Fruit fly (Drosophila melanogaster) ovary, adult (tissue): ENCODE measurements around the gene CG14205.
A peak's percentile ranks its signal among the peaks of the same experiment; 100 is the strongest.

ENCODE experiments used
- CG17801 ChIP-seq: fragments of 200-800 bp; optimal IDR thresholded peaks from 2 replicates; lab custom pipeline; 2019; ENCODE audit warnings: missing biosample characterization, mild to moderate bottlenecking, missing genetic modification characterization, moderate library complexity; ENCODE audit not compliant: partially characterized antibody

Gene CG14205

DNA sequence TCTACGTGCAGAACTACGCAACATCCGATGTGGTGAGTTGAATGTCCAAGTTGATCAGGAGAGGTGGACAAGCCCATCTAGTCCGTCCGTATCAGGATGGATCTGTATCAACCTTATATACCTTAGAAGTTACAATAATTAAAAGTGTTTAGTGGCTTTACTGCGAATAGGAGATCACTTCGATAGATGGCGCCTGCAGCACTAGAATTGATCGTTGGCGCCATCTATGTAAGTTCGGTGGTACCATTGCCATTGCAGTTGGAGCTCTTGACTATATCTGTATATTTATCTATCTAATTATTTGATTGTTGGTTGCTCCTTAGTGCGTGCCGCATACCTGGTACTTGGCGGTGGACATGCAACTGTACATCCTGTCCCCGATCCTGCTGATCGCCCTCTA is 7.3 kb upstream of the CG14205 start:
- no peak for TF ChIP-seq CG17801 (GFP tag; lab: Kevin White, UChicago)

DNA sequence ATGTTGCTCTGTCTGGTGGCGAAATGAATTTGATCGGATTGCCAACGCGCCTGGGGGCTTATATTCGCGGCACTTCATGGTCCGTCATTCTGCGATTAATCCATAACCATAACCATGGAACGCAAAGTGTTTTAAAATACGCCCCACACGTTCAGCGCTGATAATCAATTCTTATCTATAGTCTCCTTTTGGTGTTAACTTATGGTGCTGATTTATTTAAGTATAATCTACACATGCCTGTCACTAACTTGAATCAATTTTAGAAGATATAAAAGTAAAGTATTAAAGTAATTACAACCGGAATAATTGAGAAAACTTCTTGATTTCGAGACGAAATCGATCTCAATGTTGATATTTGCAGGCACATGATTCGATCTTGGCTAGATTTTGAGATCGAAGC is 2.3 kb upstream of the CG14205 start, which contains the start of gene CG14219:
CG14219 (minus strand) TSS at position 101 of the 400 bp plus-strand sequence.
- TF ChIP-seq CG17801 (GFP tag; lab: Kevin White, UChicago): no peak

DNA sequence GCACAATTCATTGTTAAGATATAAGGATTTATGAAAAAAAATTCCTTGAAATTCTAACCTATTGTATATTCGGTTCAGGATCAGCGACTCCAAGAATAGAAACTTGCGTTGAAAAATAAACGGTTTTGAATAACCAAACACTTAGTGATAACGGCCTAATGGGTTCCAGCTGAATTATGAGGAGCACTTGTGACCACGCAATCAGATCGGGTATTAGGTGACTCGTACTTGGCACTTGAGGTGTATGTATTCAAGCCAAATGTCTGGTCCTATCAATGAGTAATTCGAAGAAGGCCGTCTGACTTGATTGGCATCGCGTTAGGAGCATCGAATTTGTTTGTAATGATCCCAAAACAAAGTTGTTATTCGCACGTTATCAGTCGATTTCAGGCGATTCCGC is 1.8 kb upstream of the CG14205 start:
- TF ChIP-seq CG17801 (GFP tag; lab: Kevin White, UChicago): no peak

DNA sequence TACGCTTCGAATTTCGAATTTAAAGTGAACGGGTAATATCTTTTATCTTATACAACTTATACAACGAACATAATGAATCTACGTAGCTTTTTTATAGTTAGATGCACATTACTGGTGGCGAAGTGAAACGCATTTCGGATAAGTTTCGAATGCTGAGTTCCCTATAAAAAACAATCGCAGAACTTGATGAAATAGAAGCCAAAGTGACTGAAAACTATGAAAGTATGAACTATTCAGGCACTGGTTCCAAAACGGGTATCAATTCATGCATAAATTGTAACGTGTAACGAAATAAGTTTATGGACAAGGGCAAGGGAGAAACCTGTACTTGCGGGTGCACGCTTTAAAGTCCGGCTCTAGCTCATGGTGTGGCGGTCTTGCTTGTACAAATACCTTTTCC is 3.5 kb downstream of the CG14205 start:
- no peak for TF ChIP-seq CG17801 (GFP tag; lab: Kevin White, UChicago)

DNA sequence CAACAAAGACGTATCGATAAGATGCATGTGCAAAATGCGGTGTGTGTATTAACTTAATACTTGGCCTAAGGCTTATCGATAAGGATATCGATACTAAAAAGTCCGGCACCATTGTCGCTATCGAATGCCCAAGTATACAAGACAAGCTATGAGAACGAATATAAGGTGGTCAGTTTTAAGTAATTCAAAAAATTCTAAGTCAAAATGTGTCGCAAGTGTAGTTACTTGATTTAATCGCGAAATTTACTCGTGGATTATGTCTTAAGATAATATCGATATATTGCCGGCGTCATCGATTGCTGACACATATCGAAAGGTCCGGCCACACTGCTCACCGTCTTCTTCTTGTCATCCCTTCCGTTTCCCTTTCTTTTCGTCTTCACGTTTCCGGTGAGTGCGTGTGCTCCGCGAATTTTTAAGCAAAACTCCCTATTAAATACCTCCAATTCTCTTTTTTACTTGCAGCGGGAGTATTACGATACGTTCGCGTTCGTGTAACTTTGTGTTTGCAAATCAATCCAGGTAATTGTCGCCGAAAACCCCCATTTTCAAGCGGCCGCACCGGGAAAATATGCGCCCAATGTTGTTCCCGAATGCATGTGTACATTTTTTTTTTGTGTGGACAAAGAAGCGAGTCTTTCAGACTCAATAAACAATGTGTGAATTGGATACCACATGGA is 5.4 kb downstream of the CG14205 start, which contains the start of gene RpS10b:
RpS10b (plus strand) TSS at position 348 of the 680 bp plus-strand sequence.
- peak; percentile 91 for TF ChIP-seq CG17801 (GFP tag; lab: Kevin White, UChicago)

DNA sequence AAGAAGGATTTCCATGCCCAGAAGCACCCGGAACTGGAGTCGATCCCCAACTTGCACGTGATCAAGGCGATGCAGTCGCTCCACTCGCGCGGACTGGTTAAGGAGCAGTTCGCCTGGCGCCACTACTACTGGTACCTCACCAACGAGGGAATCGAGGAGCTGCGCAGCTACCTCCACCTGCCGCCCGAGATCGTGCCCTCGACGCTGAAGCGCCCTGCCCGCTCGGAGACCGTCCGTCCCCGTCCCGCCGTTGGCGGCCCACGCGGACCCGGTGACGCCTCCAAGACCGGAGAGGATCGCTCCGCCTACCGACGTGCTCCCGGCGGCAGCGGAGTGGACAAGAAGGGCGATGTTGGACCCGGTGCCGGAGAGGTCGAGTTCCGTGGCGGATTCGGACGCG is 6.1 kb downstream of the CG14205 start:
- no peak for TF ChIP-seq CG17801 (GFP tag; lab: Kevin White, UChicago)

DNA sequence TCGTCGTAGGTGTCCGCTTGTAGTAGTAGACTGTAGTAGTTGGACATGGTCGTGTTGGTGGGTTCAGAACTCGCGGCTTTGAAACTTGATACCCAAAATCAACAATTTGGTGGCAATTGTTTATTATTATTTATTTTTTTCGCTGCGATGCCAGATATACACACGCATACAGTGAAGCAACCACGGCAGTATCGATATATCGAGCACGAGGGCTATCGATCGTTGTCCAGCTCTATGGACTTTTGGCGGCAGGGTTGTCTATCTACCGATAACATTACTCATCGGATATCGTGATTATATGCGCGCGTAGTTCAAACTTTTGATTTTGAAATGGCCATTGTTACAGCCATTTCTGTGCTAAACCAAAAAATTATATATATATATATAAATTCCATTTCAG is 9.2 kb downstream of the CG14205 start, which contains the start of gene CG14220:
CG14220 (minus strand) TSS at position 208 of the 400 bp plus-strand sequence.
- peak; percentile 69 for TF ChIP-seq CG17801 (GFP tag; lab: Kevin White, UChicago)

DNA sequence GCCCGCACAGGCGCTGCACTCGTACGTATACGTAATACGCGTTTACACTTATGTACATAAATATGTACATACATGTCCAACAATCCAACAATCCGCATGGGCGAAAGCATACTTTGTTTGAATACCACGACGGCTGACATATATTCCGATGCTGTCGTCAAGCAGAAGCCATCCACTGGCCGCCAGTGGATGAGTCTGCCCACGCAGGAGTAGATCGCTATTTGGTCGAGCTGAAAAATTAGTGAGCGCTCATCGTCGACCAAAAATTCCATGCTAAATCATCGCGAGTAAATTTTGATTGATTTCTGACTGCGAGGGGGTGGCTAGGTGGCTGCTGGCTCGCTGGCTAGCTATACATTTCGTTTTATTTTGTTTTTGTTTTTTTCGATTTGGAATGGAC is 10.1 kb downstream of the CG14205 start:
- no peak for TF ChIP-seq CG17801 (GFP tag; lab: Kevin White, UChicago)

DNA sequence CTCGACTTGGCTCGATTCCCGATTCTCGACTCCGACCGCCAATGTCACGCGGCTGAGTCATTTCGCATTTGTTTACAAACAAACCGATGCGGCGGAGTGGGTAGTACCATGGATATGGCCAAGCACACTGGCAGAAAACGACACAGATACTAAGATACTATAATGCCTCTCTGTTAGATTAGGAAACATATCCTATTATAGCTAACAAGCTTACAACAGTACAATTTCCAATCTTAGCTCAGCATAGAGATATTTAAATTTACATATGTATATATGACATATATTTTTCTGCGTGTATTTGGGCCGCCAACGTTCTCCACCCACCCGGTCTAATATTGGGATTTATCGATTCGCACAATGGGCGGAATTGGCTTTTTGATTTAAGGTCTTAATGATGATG is 11.5 kb downstream of the CG14205 start:
- TF ChIP-seq CG17801 (GFP tag; lab: Kevin White, UChicago): no peak

DNA sequence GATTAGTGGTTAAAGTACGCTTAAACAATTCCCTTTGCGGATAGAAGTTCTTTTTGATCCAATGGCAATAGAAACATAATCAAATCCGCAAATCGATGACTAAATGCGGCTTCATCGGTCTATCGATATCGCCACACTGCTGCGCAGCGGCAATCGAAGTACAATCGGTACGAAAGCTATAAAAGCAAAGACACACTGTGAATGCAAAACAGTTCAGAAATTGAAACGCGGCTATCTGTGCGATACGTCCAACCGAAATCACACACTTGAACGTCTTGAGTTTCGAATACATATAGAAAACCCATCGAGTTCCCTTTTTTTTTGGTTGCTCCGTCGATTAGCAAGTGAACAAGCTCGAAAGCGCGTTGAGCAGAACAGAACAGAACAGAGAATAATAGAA is 12.6 kb downstream of the CG14205 start, which contains the start of gene CG14207:
CG14207 (plus strand) TSS at position 203 of the 400 bp plus-strand sequence.
- no peak for TF ChIP-seq CG17801 (GFP tag; lab: Kevin White, UChicago)

DNA sequence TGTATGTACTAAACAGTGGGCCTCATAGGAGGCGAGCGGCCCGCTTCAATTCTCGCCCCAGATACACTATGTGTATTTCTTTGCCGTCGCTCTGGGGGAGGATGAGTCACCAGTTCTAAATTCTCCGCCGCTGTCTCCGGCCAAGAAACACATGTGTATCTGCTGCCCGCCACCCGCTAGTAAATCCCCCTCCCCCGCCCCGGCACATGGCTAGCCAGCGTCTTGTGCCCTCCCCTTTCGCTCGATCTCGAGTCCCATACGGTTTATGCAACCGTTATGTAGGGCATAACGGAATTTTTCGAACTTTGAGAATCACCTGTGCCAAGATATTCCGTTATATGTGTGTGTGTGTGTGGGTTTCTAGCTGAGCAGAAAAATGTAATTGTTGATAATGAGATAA is 13.5 kb downstream of the CG14205 start:
- no peak for TF ChIP-seq CG17801 (GFP tag; lab: Kevin White, UChicago)

DNA sequence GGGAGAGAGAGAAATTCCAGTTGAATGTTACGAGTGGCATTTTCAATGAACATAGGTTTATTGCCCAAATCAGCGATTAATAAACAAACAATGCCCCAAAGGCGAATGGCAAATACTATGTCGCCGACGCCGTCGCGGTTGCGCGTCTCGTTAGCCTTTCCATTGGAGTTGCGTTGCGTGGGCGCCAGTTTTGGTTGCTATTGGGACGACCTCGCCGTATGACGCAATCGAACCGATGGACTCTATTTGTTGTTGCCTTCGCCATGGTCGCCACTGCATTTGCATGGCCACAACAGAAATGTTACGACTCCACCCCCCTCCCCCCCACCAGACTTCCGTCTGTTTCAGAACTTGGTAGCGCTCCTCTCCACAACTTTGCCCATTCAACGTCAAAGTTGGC is 14.1 kb downstream of the CG14205 start:
- TF ChIP-seq CG17801 (GFP tag; lab: Kevin White, UChicago): no peak

DNA sequence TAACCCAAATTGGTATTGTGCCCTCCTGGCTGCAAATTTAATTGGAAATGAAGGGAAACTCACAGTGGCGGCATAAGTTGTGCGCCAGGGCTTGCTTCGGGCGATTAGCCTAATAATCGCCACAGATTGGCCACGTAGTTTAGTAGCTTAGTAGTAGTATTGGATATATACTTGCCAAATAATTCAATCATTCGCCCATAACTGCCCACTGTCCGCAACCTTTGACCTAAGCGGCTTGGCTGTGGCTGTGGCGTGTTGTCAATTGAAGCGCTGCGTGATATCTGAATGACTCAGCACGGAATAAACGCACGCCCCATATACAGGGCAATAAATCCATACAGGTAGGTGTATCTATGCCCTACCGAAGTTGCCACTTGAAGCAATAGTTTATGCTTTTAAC is 14.6 kb downstream of the CG14205 start:
- TF ChIP-seq CG17801 (GFP tag; lab: Kevin White, UChicago): no peak

DNA sequence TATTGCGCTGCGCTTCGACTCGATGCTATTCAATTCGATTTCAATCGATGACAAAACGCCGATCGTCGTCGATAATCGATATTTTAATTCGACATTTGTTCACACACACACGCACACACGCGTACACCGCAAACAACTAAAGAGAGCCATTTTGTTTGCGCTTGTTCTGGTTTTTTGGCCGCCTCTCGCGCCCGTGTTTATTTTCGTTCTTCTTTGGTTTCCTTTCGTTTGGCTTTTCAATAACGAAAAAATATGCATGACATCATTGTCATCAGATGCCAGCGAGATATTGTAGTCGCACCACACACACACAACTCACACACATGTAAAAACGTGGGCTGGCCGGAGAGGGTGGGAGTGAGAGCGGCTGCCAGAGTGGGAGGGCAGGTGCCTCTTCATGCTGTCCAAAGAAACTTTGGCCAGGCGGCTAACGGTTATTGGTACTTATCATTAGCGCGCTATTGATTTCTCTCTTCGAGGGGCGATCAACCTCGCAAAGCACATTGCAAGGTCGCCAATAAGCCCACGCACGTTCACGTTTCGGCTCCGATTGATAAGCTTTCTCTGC is 15.7 kb downstream of the CG14205 start:
- no peak for TF ChIP-seq CG17801 (GFP tag; lab: Kevin White, UChicago)

DNA sequence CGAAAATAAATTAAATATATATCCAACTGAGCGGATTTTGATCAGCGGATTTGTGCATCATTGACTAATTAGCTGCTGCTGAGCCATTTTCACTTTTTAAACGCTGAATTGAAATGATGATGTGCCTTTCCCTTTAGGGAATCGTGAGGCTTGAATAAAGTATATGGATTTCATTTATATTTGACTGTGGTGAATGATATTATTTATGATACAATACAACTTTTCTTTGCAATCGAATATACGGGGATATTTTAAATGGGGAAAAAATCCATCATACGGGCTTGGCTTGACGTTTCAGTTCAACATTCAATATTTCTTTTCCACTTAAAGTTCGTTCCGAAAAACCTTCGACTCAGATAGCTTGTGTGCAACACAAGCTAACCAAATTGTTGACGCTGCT is 18.8 kb downstream of the CG14205 start, which contains the start of the genes Shawn and Tyler:
Shawn (plus strand) TSS at position 301 of the 400 bp plus-strand sequence.
Tyler (plus strand) TSS at position 301 of the 400 bp plus-strand sequence.
- TF ChIP-seq CG17801 (GFP tag; lab: Kevin White, UChicago): no peak

DNA sequence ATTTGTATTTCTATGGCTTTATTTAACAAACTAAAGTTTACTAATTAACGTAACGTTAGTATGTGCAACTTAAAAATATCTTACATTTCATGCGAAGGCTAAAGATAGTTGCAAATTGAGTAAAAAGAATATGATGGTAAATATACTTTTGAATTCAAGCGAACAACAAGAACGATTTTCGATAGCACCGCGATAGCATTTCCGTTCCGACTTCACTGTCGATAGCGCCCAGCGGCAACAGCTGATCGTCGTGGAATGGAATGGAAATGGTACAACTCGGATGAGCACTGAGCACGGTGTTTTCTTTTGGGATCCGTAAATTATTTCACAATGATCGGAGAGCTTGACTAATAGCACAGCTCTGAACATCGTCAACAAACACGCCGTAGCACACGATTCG is 21.1 kb downstream of the CG14205 start:
- peak; percentile 85 for TF ChIP-seq CG17801 (GFP tag; lab: Kevin White, UChicago)
